Fruit fly (Drosophila melanogaster): ENCODE measurements around the gene olf413.

olf413 gene

dm6 chr3L:22163712-22164111 lies 27.8 kb downstream of the olf413 start (continued):
- TF ChIP-seq CG12071 (GFP tag; optimal IDR thresholded peaks at IDR 0.05), result peak; percentile 54
- TF ChIP-seq tin (GFP tag; optimal IDR thresholded peaks at IDR 0.05), result peak; percentile 1
- TF ChIP-seq ac (GFP tag; optimal IDR thresholded peaks at IDR 0.05), result no peak
- TF ChIP-seq CG14050 (GFP tag; IDR thresholded peaks at IDR 0.05), result peak; percentile 36; the same call in 2 of the 3 replicates
- TF ChIP-seq Kr (GFP tag; optimal IDR thresholded peaks at IDR 0.05), result peak; percentile 30
- TF ChIP-seq stc (GFP tag; IDR thresholded peaks at IDR 0.05), result peak; percentile 70
- no peak for TF ChIP-seq mld (GFP tag; IDR thresholded peaks at IDR 0.05; ENCODE audit: partially characterized antibody)
- TF ChIP-seq btn (GFP tag; optimal IDR thresholded peaks at IDR 0.05), result no peak
- no peak for TF ChIP-seq CG6689 (GFP tag; IDR thresholded peaks at IDR 0.05)
- TF ChIP-seq CG18476 (GFP tag; optimal IDR thresholded peaks at IDR 0.05), result peak; percentile 8
- TF ChIP-seq sna (GFP tag; IDR thresholded peaks at IDR 0.05; ENCODE audit: partially characterized antibody), result no peak
- TF ChIP-seq CG2678 (tag; optimal IDR thresholded peaks at IDR 0.05), result peak; percentile 62
- peak; percentile 54; the same call in 1 of the 2 replicates for TF ChIP-seq CG1024 (GFP tag; IDR thresholded peaks at IDR 0.05)
- TF ChIP-seq crp (GFP tag; optimal IDR thresholded peaks at IDR 0.05), result no peak
- TF ChIP-seq emc (GFP tag; optimal IDR thresholded peaks at IDR 0.05), result peak; percentile 9
- TF ChIP-seq Deaf1 (tag; optimal IDR thresholded peaks at IDR 0.05), result no peak
- no peak for TF ChIP-seq D (optimal IDR thresholded peaks at IDR 0.05)
- TF ChIP-seq D (GFP tag; optimal IDR thresholded peaks at IDR 0.05), result peak; percentile 49
- no peak for TF ChIP-seq croc (GFP tag; conservative IDR thresholded peaks at IDR 0.05)
- peak; percentile 13 for TF ChIP-seq Mad (GFP tag; optimal IDR thresholded peaks at IDR 0.05)
- no peak for TF ChIP-seq disco-r (GFP tag; optimal IDR thresholded peaks at IDR 0.05)
- TF ChIP-seq Oli (tag; optimal IDR thresholded peaks at IDR 0.05), result peak; percentile 32
- peak; percentile 16 for TF ChIP-seq Meics (GFP tag; optimal IDR thresholded peaks at IDR 0.05)
- no peak for TF ChIP-seq chn (GFP tag; optimal IDR thresholded peaks at IDR 0.05)
- TF ChIP-seq CG9609 (GFP tag; optimal IDR thresholded peaks at IDR 0.05), result no peak
- no peak for TF ChIP-seq CG12744 (GFP tag; optimal IDR thresholded peaks at IDR 0.05)
- no peak for TF ChIP-seq dimm (GFP tag; IDR thresholded peaks at IDR 0.05)
- TF ChIP-seq CG10959 (GFP tag; IDR thresholded peaks at IDR 0.05), result no peak; the same call in 1 of the 2 replicates
- TF ChIP-seq HLH4C (GFP tag; IDR thresholded peaks at IDR 0.05; ENCODE audit: partially characterized antibody), result no peak
- peak; percentile 19 for TF ChIP-seq BtbVII (GFP tag; optimal IDR thresholded peaks at IDR 0.05)
- peak; percentile 21 for TF ChIP-seq zen (tag; optimal IDR thresholded peaks at IDR 0.05)
- peak; percentile 74 for TF ChIP-seq CG17359 (tag; optimal IDR thresholded peaks at IDR 0.05)
- peak; percentile 7 for TF ChIP-seq CG12236 (GFP tag; optimal IDR thresholded peaks at IDR 0.05)
- TF ChIP-seq Adf1 (GFP tag; IDR thresholded peaks at IDR 0.05), result no peak
- peak; percentile 28 for TF ChIP-seq CG18599 (GFP tag; optimal IDR thresholded peaks at IDR 0.05)
- TF ChIP-seq CG14965 (GFP tag; optimal IDR thresholded peaks at IDR 0.05; ENCODE audit: borderline replicate concordance), result no peak
- peak; percentile 89 for TF ChIP-seq Med (GFP tag)
- no peak for TF ChIP-seq kni (GFP tag; optimal IDR thresholded peaks at IDR 0.05)
- TF ChIP-seq CG31441 (GFP tag; IDR thresholded peaks at IDR 0.05), result peak; percentile 48; the same call in 1 of the 2 replicates
- no peak for TF ChIP-seq CG4328 (GFP tag; optimal IDR thresholded peaks at IDR 0.05)
- no peak for TF ChIP-seq CG32772 (GFP tag; IDR thresholded peaks at IDR 0.05)
- TF ChIP-seq CG12219 (GFP tag; optimal IDR thresholded peaks at IDR 0.05), result peak; percentile 17
- peak; percentile 72; the same call in 1 of the 2 replicates for TF ChIP-seq seq (GFP tag; IDR thresholded peaks at IDR 0.05)
- no peak for TF ChIP-seq pfk (GFP tag; optimal IDR thresholded peaks at IDR 0.05)
- TF ChIP-seq gem (tag; optimal IDR thresholded peaks at IDR 0.05), result peak; percentile 58
- no peak for TF ChIP-seq Bgb (GFP tag; IDR thresholded peaks at IDR 0.05; ENCODE audit: partially characterized antibody)
- peak; percentile 53 for TF ChIP-seq CG17328 (GFP tag; IDR thresholded peaks at IDR 0.05)
- peak; percentile 30; the same call in 1 of the 2 replicates for TF ChIP-seq Rfx (GFP tag; IDR thresholded peaks at IDR 0.05)
- peak; percentile 24 for TF ChIP-seq CG13296 (GFP tag; optimal IDR thresholded peaks at IDR 0.05)
- no peak for TF ChIP-seq Mrtf (GFP tag; IDR thresholded peaks at IDR 0.05)
- TF ChIP-seq Aef1 (GFP tag; IDR thresholded peaks at IDR 0.05), result no peak
